Worm (Caenorhabditis elegans): ENCODE results near the gene F28F5.4.

Gene F28F5.4

ce11 chrIII:6859482-6859881, 42.6 kb upstream of the F28F5.4 start, which contains the start of gene clec-158:
Gene clec-158 (minus strand): TSS chrIII:6859582.
- TF ChIP-seq mml-1 (tag; optimal IDR thresholded peaks at IDR 0.05) (no peak), ztf-11 (tag; optimal IDR thresholded peaks at IDR 0.05) (no peak), mdl-1 (tag; optimal IDR thresholded peaks at IDR 0.05) (no peak), nhr-43 (tag; optimal IDR thresholded peaks at IDR 0.05; ENCODE audit: poor library complexity, severe bottlenecking) (no peak), lin-39 (tag; optimal IDR thresholded peaks at IDR 0.05) (no peak), sea-2 (GFP tag; optimal IDR thresholded peaks at IDR 0.05) (no peak), ama-1 (optimal IDR thresholded peaks at IDR 0.05) (no peak), ceh-16 (tag; optimal IDR thresholded peaks at IDR 0.05) (no peak), egl-27 (tag; optimal IDR thresholded peaks at IDR 0.05) (no peak), ZK546.5 (tag; optimal IDR thresholded peaks at IDR 0.05) (no peak), nhr-12 (tag; optimal IDR thresholded peaks at IDR 0.05) (no peak), nfya-1 (tag; optimal IDR thresholded peaks at IDR 0.05; ENCODE audit: insufficient read depth) (no peak)

DNA sequence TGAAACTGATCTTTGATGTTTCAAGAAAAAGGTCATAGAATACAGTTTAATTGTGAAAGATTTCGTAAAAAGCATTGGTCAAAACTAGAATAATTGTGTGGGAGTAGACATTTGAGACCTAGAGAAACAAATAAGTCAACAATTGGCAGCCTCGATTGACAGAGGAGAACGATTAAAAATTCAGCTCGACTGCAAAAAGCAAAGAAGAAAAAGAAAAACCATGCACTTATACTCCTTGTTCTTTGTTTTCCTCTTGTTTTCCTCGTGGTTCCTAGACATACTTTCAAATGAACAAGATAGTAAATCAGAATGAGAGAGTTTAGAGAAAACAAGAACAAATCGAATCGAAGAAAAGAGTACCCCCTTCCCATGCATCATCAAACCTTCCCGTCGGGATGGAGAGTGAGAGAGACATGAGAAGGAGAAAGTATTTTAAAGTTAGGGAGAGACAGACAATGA, 40.6 kb upstream of the F28F5.4 start:
- TF ChIP-seq ceh-16 (tag; optimal IDR thresholded peaks at IDR 0.05): no peak
- TF ChIP-seq snpc-4 (tag; optimal IDR thresholded peaks at IDR 0.05): no peak
- no peak for TF ChIP-seq elt-3 (tag; optimal IDR thresholded peaks at IDR 0.05)
- TF ChIP-seq R02D3.7 (tag; optimal IDR thresholded peaks at IDR 0.05): no peak
- TF ChIP-seq nhr-28 (tag; optimal IDR thresholded peaks at IDR 0.05): no peak
- peak; percentile 79 for TF ChIP-seq pha-4 (tag; optimal IDR thresholded peaks at IDR 0.05)
- peak; percentile 14 for TF ChIP-seq mdl-1 (tag; optimal IDR thresholded peaks at IDR 0.05)
- no peak for TF ChIP-seq ztf-11 (tag; optimal IDR thresholded peaks at IDR 0.05)
- TF ChIP-seq skn-1 (tag; optimal IDR thresholded peaks at IDR 0.05): peak; percentile 31
- TF ChIP-seq sea-2 (GFP tag; optimal IDR thresholded peaks at IDR 0.05): no peak
- TF ChIP-seq nhr-12 (tag; optimal IDR thresholded peaks at IDR 0.05): no peak
- no peak for TF ChIP-seq aly-2 (tag; optimal IDR thresholded peaks at IDR 0.05)
- TF ChIP-seq ceh-82 (tag; optimal IDR thresholded peaks at IDR 0.05): no peak
- no peak for TF ChIP-seq egl-27 (tag; optimal IDR thresholded peaks at IDR 0.05)
- TF ChIP-seq ceh-9 (tag; optimal IDR thresholded peaks at IDR 0.05): no peak
- TF ChIP-seq hmg-11 (tag; optimal IDR thresholded peaks at IDR 0.05): no peak
- no peak for TF ChIP-seq ama-1 (optimal IDR thresholded peaks at IDR 0.05)
- peak; percentile 29 for TF ChIP-seq lin-15B (tag; optimal IDR thresholded peaks at IDR 0.05)
- TF ChIP-seq nhr-25 (tag; optimal IDR thresholded peaks at IDR 0.05): peak; percentile 3
- TF ChIP-seq unc-39 (tag; optimal IDR thresholded peaks at IDR 0.05): no peak
- TF ChIP-seq unc-62 (GFP tag; optimal IDR thresholded peaks at IDR 0.05): no peak
- no peak for TF ChIP-seq eor-1 (tag; optimal IDR thresholded peaks at IDR 0.05)
- TF ChIP-seq zag-1 (tag; optimal IDR thresholded peaks at IDR 0.05): no peak
- TF ChIP-seq fkh-2 (tag; optimal IDR thresholded peaks at IDR 0.05): no peak
- TF ChIP-seq nhr-67 (tag; optimal IDR thresholded peaks at IDR 0.05): no peak
- no peak for TF ChIP-seq daf-12 (tag; optimal IDR thresholded peaks at IDR 0.05)
- no peak for TF ChIP-seq mml-1 (tag; optimal IDR thresholded peaks at IDR 0.05)
- no peak for TF ChIP-seq lin-39 (tag; optimal IDR thresholded peaks at IDR 0.05)
- peak; percentile 77 for TF ChIP-seq elt-2 (tag; optimal IDR thresholded peaks at IDR 0.05)
- TF ChIP-seq nhr-237 (tag; optimal IDR thresholded peaks at IDR 0.05): no peak
- no peak for TF ChIP-seq tbx-2 (tag; optimal IDR thresholded peaks at IDR 0.05)
- TF ChIP-seq nfya-1 (tag; optimal IDR thresholded peaks at IDR 0.05; ENCODE audit: insufficient read depth): peak; percentile 33
- no peak for TF ChIP-seq lsy-12 (tag; optimal IDR thresholded peaks at IDR 0.05)
- TF ChIP-seq ceh-28 (tag; optimal IDR thresholded peaks at IDR 0.05): peak; percentile 36
- TF ChIP-seq jun-1 (tag; optimal IDR thresholded peaks at IDR 0.05): peak; percentile 81
- no peak for TF ChIP-seq fkh-10 (GFP tag; optimal IDR thresholded peaks at IDR 0.05)
- no peak for TF ChIP-seq ZK546.5 (tag; optimal IDR thresholded peaks at IDR 0.05)
- TF ChIP-seq egl-5 (tag; optimal IDR thresholded peaks at IDR 0.05): no peak
- TF ChIP-seq nhr-76 (tag; optimal IDR thresholded peaks at IDR 0.05): no peak
- no peak for TF ChIP-seq ztf-4 (tag; optimal IDR thresholded peaks at IDR 0.05)
- TF ChIP-seq nhr-23 (tag; optimal IDR thresholded peaks at IDR 0.05): peak; percentile 63
- TF ChIP-seq nhr-43 (tag; optimal IDR thresholded peaks at IDR 0.05; ENCODE audit: poor library complexity, severe bottlenecking): no peak
- no peak for TF ChIP-seq nhr-11 (tag; optimal IDR thresholded peaks at IDR 0.05)
- no peak for TF ChIP-seq fos-1 (tag; optimal IDR thresholded peaks at IDR 0.05)
- TF ChIP-seq elt-1 (tag; optimal IDR thresholded peaks at IDR 0.05): no peak
- no peak for TF ChIP-seq nhr-77 (tag; optimal IDR thresholded peaks at IDR 0.05)
- TF ChIP-seq pqm-1 (tag; optimal IDR thresholded peaks at IDR 0.05): peak; percentile 79
